Worm (Caenorhabditis elegans) whole organism, late embryonic: ENCODE data around the gene klf-3.
A peak's percentile ranks its signal among the peaks of the same experiment; 100 is the strongest.

Source experiments
- C08G9.2 ChIP-seq: sonication (generic microtip); optimal IDR thresholded peaks from 2 replicates; lab custom pipeline; 2016; ENCODE audit warnings: mild to moderate bottlenecking, missing genetic modification characterization, moderate library complexity, missing compliant biosample characterization
- F13H6.1 ChIP-seq: sonication (generic microtip); optimal IDR thresholded peaks from 2 replicates; lab custom pipeline; 2016; ENCODE audit warnings: missing genetic modification characterization, missing compliant biosample characterization
- K09A11.1 ChIP-seq: sonication (generic microtip); optimal IDR thresholded peaks from 2 replicates; lab custom pipeline; 2017; ENCODE audit warnings: antibody characterized with exemption, mild to moderate bottlenecking, missing genetic modification characterization, missing compliant biosample characterization; ENCODE audit not compliant: insufficient read depth
- T23F11.4 ChIP-seq: fragments of 200-800 bp; sonication (Bioruptor generic); optimal IDR thresholded peaks from 2 replicates; lab custom pipeline; 2018; ENCODE audit warnings: mild to moderate bottlenecking, missing genetic modification characterization, missing compliant biosample characterization
- Y22D7AL.16 ChIP-seq: sonication (generic microtip); optimal IDR thresholded peaks from 2 replicates; lab custom pipeline; 2016; ENCODE audit warnings: missing genetic modification characterization, missing compliant biosample characterization
- ama-1 ChIP-seq: fragments of 150-350 bp; optimal IDR thresholded peaks from 2 replicates; lab custom pipeline; 2014
- ceh-14 ChIP-seq: sonication (generic microtip); optimal IDR thresholded peaks from 2 replicates; lab custom pipeline; 2016; ENCODE audit warnings: missing genotype, missing genetic modification characterization, missing compliant biosample characterization
- ceh-18 ChIP-seq: sonication (generic microtip); optimal IDR thresholded peaks from 2 replicates; lab custom pipeline; 2016; ENCODE audit warnings: missing genetic modification characterization, missing compliant biosample characterization
- ceh-19 ChIP-seq: fragments of 200-800 bp; sonication (Bioruptor generic); optimal IDR thresholded peaks from 2 replicates; lab custom pipeline; 2018; ENCODE audit warnings: mild to moderate bottlenecking, missing genetic modification characterization, missing compliant biosample characterization
- ceh-24 ChIP-seq: sonication (generic microtip); optimal IDR thresholded peaks from 2 replicates; lab custom pipeline; 2016; ENCODE audit warnings: mild to moderate bottlenecking, missing genetic modification characterization, missing compliant biosample characterization
- ceh-30 ChIP-seq: fragments of 150-350 bp; optimal IDR thresholded peaks from 2 replicates; lab custom pipeline; 2014; ENCODE audit warnings: missing biosample characterization, missing genetic modification characterization
- ceh-31 ChIP-seq: sonication (generic microtip); optimal IDR thresholded peaks from 2 replicates; lab custom pipeline; 2016; ENCODE audit warnings: missing genetic modification characterization, missing compliant biosample characterization
- ceh-34 ChIP-seq: sonication (generic microtip); optimal IDR thresholded peaks from 2 replicates; lab custom pipeline; 2016; ENCODE audit warnings: mild to moderate bottlenecking, missing genetic modification characterization, missing compliant biosample characterization
- ceh-48 ChIP-seq: sonication (generic microtip); optimal IDR thresholded peaks from 2 replicates; lab custom pipeline; 2016; ENCODE audit warnings: missing genetic modification characterization, inconsistent platforms, missing compliant biosample characterization
- ceh-6 ChIP-seq: fragments of 200-800 bp; sonication (Bioruptor generic); optimal IDR thresholded peaks from 2 replicates; lab custom pipeline; 2018; ENCODE audit warnings: mild to moderate bottlenecking, missing genetic modification characterization, missing compliant biosample characterization
- ceh-9 ChIP-seq: sonication (generic microtip); optimal IDR thresholded peaks from 2 replicates; lab custom pipeline; 2016; ENCODE audit warnings: mild to moderate bottlenecking, missing genetic modification characterization, inconsistent platforms, missing compliant biosample characterization
- che-1 ChIP-seq: sonication (generic microtip); optimal IDR thresholded peaks from 2 replicates; lab custom pipeline; 2016; ENCODE audit warnings: mild to moderate bottlenecking, missing genetic modification characterization, missing compliant biosample characterization
- dmd-4 ChIP-seq: sonication (generic microtip); optimal IDR thresholded peaks from 2 replicates; lab custom pipeline; 2016; ENCODE audit warnings: borderline replicate concordance, missing genetic modification characterization, missing compliant biosample characterization
- dve-1 ChIP-seq: sonication (generic microtip); optimal IDR thresholded peaks from 2 replicates; lab custom pipeline; 2017; ENCODE audit warnings: antibody characterized with exemption, mild to moderate bottlenecking, missing genetic modification characterization, missing compliant biosample characterization
- elt-2 ChIP-seq: sonication (generic microtip); optimal IDR thresholded peaks from 2 replicates; lab custom pipeline; 2016; ENCODE audit warnings: missing genetic modification reagents, missing genetic modification characterization, missing compliant biosample characterization
- elt-4 ChIP-seq: sonication (generic microtip); optimal IDR thresholded peaks from 2 replicates; lab custom pipeline; 2016; ENCODE audit warnings: missing genetic modification characterization, missing compliant biosample characterization
- eyg-1 ChIP-seq: sonication (generic microtip); optimal IDR thresholded peaks from 2 replicates; lab custom pipeline; 2016; ENCODE audit warnings: missing genotype, missing genetic modification characterization, missing compliant biosample characterization
- fax-1 ChIP-seq: sonication (generic microtip); optimal IDR thresholded peaks from 2 replicates; lab custom pipeline; 2016; ENCODE audit warnings: missing genotype, missing genetic modification characterization, missing compliant biosample characterization
- fkh-6 ChIP-seq: sonication (generic microtip); optimal IDR thresholded peaks from 2 replicates; lab custom pipeline; 2016; ENCODE audit warnings: missing genetic modification characterization, missing compliant biosample characterization
- gmeb-2 ChIP-seq: sonication (generic microtip); optimal IDR thresholded peaks from 2 replicates; lab custom pipeline; 2016; ENCODE audit warnings: missing genetic modification characterization, inconsistent platforms, missing compliant biosample characterization
- hlh-15 ChIP-seq: sonication (generic microtip); optimal IDR thresholded peaks from 2 replicates; lab custom pipeline; 2016; ENCODE audit warnings: missing genetic modification characterization, missing compliant biosample characterization
- hlh-30 ChIP-seq: sonication (generic microtip); optimal IDR thresholded peaks from 2 replicates; lab custom pipeline; 2017; ENCODE audit warnings: antibody characterized with exemption, missing genetic modification characterization, missing compliant biosample characterization; ENCODE audit not compliant: insufficient read depth
- lim-6 ChIP-seq: sonication (generic microtip); optimal IDR thresholded peaks from 2 replicates; lab custom pipeline; 2016; ENCODE audit warnings: missing genetic modification characterization, missing compliant biosample characterization
- lin-11 ChIP-seq: fragments of 200-800 bp; sonication (Bioruptor generic); optimal IDR thresholded peaks from 2 replicates; lab custom pipeline; 2018; ENCODE audit warnings: mild to moderate bottlenecking, missing genetic modification characterization, missing compliant biosample characterization
- nfya-1 ChIP-seq: sonication (generic microtip); optimal IDR thresholded peaks from 2 replicates; lab custom pipeline; 2017; ENCODE audit warnings: missing genetic modification characterization, mild to moderate bottlenecking, missing compliant biosample characterization, antibody characterized with exemption, moderate library complexity
- nhr-11 ChIP-seq: fragments of 150-350 bp; optimal IDR thresholded peaks from 2 replicates; lab custom pipeline; 2014; ENCODE audit warnings: missing biosample characterization, missing genetic modification characterization
- npax-4 ChIP-seq: sonication (generic microtip); optimal IDR thresholded peaks from 2 replicates; lab custom pipeline; 2016; ENCODE audit warnings: missing genetic modification characterization, missing compliant biosample characterization
- odd-2 ChIP-seq: sonication (generic microtip); optimal IDR thresholded peaks from 2 replicates; lab custom pipeline; 2017; ENCODE audit warnings: antibody characterized with exemption, mild to moderate bottlenecking, missing genetic modification characterization, missing compliant biosample characterization
- pros-1 ChIP-seq: fragments of 150-350 bp; optimal IDR thresholded peaks from 2 replicates; lab custom pipeline; 2014; ENCODE audit warnings: missing biosample characterization, missing genetic modification reagents, missing genetic modification characterization
- rnt-1 ChIP-seq: sonication (generic microtip); optimal IDR thresholded peaks from 2 replicates; lab custom pipeline; 2016; ENCODE audit warnings: missing genetic modification characterization, missing compliant biosample characterization
- sdc-2 ChIP-seq: sonication (generic microtip); optimal IDR thresholded peaks from 2 replicates; lab custom pipeline; 2016; ENCODE audit warnings: missing genotype, missing genetic modification characterization, missing compliant biosample characterization
- sox-2 ChIP-seq: fragments of 200-800 bp; sonication (Bioruptor generic); IDR thresholded peaks from 2 replicates; pipeline ENCODE4 v1.3.6; 2022; ENCODE audit warnings: missing genetic modification reagents, missing genetic modification characterization, missing compliant biosample characterization
- syd-9 ChIP-seq: sonication (generic microtip); optimal IDR thresholded peaks from 2 replicates; lab custom pipeline; 2016; ENCODE audit warnings: mild to moderate bottlenecking, missing genetic modification characterization, moderate library complexity, missing compliant biosample characterization
- ttx-3 ChIP-seq: sonication (generic microtip); optimal IDR thresholded peaks from 2 replicates; lab custom pipeline; 2016; ENCODE audit warnings: missing genetic modification reagents, missing genetic modification characterization, missing compliant biosample characterization
- unc-3 ChIP-seq, 2 experiments: fragments of 200-800 bp in 1 of 2; sonication (Bioruptor generic) in 1 of 2; sonication (generic microtip) in 1 of 2; conservative IDR thresholded peaks in 1 of 2; optimal IDR thresholded peaks in 1 of 2; 2 replicates each; pipeline versions ENCODE4 v1.3.6 to Lab custom; 2016 to 2022; ENCODE audit warnings: missing compliant biosample characterization in 2 of 2, missing genetic modification characterization in 2 of 2, missing genetic modification reagents in 1 of 2
- unc-42 ChIP-seq: sonication (generic microtip); optimal IDR thresholded peaks from 2 replicates; lab custom pipeline; 2016; ENCODE audit warnings: missing genotype, missing genetic modification characterization, missing compliant biosample characterization
- unc-55 ChIP-seq: sonication (generic microtip); optimal IDR thresholded peaks from 2 replicates; lab custom pipeline; 2017; ENCODE audit warnings: missing biosample characterization, missing genetic modification reagents, missing genetic modification characterization
- unc-86 ChIP-seq: sonication (generic microtip); optimal IDR thresholded peaks from 2 replicates; lab custom pipeline; 2016; ENCODE audit warnings: missing genetic modification characterization, missing compliant biosample characterization

Gene klf-3

ce11 chrII:6582758-6583157 lies 33.9 kb upstream of the klf-3 start, which contains the start of gene C56C10.4:
Gene C56C10.4, plus strand, starts transcription at chrII:6583058.
- TF ChIP-seq dmd-4 (tag; lab: Kevin White, UChicago) (no peak), pros-1 (no peak), ceh-48 (no peak), unc-42 (tag; lab: Kevin White, UChicago) (no peak), gmeb-2 (tag; lab: Kevin White, UChicago) (no peak), unc-55 (GFP tag; lab: Kevin White, UChicago) (no peak), odd-2 (tag; lab: Kevin White, UChicago) (no peak), F13H6.1 (tag; lab: Kevin White, UChicago) (no peak), ceh-18 (tag; lab: Kevin White, UChicago) (no peak), hlh-30 (tag; lab: Kevin White, UChicago) (no peak), syd-9 (no peak), che-1 (tag; lab: Kevin White, UChicago) (no peak)

- TF ChIP-seq T23F11.4 (GFP tag; lab: Kevin White, UChicago) = no peak
- no peak for TF ChIP-seq lim-6 (tag; lab: Kevin White, UChicago)
- no peak for TF ChIP-seq sdc-2 (tag; lab: Kevin White, UChicago)
- TF ChIP-seq pros-1 = no peak
- peak; percentile 43 for TF ChIP-seq ama-1 (lab: Kevin White, UChicago)
Measured at ce11 chrII:6587264-6587870, 29.3 kb upstream of the klf-3 start, which contains the start of gene C56C10.7. Gene C56C10.7, minus strand, starts transcription at chrII:6587575.

ce11 chrII:6588605-6589292 lies 27.9 kb upstream of the klf-3 start, which contains the start of gene icd-1:
Gene icd-1, minus strand, starts transcription at chrII:6588655.
- TF ChIP-seq ceh-31 (peak; percentile 88), ceh-14 (tag; lab: Kevin White, UChicago) (peak; percentile 68), sox-2 (GFP tag; lab: Robert Waterston, UW) (peak; percentile 4; the same call in 1 of the 2 replicates), dmd-4 (tag; lab: Kevin White, UChicago) (no peak), nfya-1 (tag; lab: Kevin White, UChicago) (peak; percentile 96), nhr-11 (peak; percentile 66), odd-2 (tag; lab: Kevin White, UChicago) (no peak), C08G9.2 (tag; lab: Kevin White, UChicago) (peak; percentile 7), ama-1 (lab: Kevin White, UChicago) (no peak), eyg-1 (no peak), che-1 (tag; lab: Kevin White, UChicago) (no peak), F13H6.1 (tag; lab: Kevin White, UChicago) (no peak), fax-1 (peak; percentile 0), unc-3 (GFP tag; conservative IDR thresholded peaks at IDR 0.05; lab: Robert Waterston, UW) (no peak), unc-3 (tag; optimal IDR thresholded peaks at IDR 0.05; lab: Kevin White, UChicago) (no peak), K09A11.1 (tag; lab: Kevin White, UChicago) (peak; percentile 60), ceh-6 (GFP tag; lab: Kevin White, UChicago) (no peak), ceh-9 (tag; lab: Kevin White, UChicago) (no peak), unc-42 (tag; lab: Kevin White, UChicago) (peak; percentile 74), npax-4 (tag; lab: Kevin White, UChicago) (no peak), fkh-6 (tag; lab: Kevin White, UChicago) (no peak), unc-55 (GFP tag; lab: Kevin White, UChicago) (peak; percentile 97), dve-1 (tag; lab: Kevin White, UChicago) (peak; percentile 84), lim-6 (tag; lab: Kevin White, UChicago) (peak; percentile 13), hlh-15 (tag; lab: Kevin White, UChicago) (no peak), pros-1 (peak; percentile 59), syd-9 (peak; percentile 54), ceh-19 (GFP tag; lab: Kevin White, UChicago) (no peak), elt-4 (tag; lab: Kevin White, UChicago) (no peak), elt-2 (tag; lab: Kevin White, UChicago) (peak; percentile 66), ceh-18 (tag; lab: Kevin White, UChicago) (peak; percentile 93), sdc-2 (tag; lab: Kevin White, UChicago) (no peak), ceh-30 (tag; lab: Kevin White, UChicago) (peak; percentile 82), hlh-30 (tag; lab: Kevin White, UChicago) (peak; percentile 80), ttx-3 (tag; lab: Kevin White, UChicago) (no peak), ceh-24 (tag; lab: Kevin White, UChicago) (no peak), rnt-1 (tag; lab: Kevin White, UChicago) (peak; percentile 72), Y22D7AL.16 (tag; lab: Kevin White, UChicago) (no peak), unc-86 (peak; percentile 39), ceh-48 (peak; percentile 17), ceh-34 (tag; lab: Kevin White, UChicago) (peak; percentile 79), lin-11 (no peak)
